Fruit fly (Drosophila melanogaster) whole organism, prepupa: Measurements from ENCODE around the gene CG4198.

Experiments
- Blimp-1 ChIP-seq: fragments of 200-800 bp; sonication (Bioruptor generic); optimal IDR thresholded peaks from 3 replicates; lab custom pipeline; 2017; ENCODE audit warnings: missing biosample characterization, missing genetic modification characterization, mild to moderate bottlenecking, moderate library complexity, missing genetic modification reagents
- CG10631 ChIP-seq: fragments of 200-800 bp; sonication (Bioruptor generic); optimal IDR thresholded peaks from 2 replicates; lab custom pipeline; 2016; ENCODE audit warnings: missing biosample characterization, missing genetic modification characterization
- CG10669 ChIP-seq: fragments of 200-800 bp; sonication (Bioruptor generic); optimal IDR thresholded peaks from 3 replicates; lab custom pipeline; 2018; ENCODE audit warnings: missing biosample characterization, mild to moderate bottlenecking, missing genetic modification characterization, moderate library complexity
- CG11294 ChIP-seq: fragments of 200-800 bp; sonication (Bioruptor generic); IDR thresholded peaks from 2 replicates; pipeline ENCODE4 v1.3.6; 2022; ENCODE audit warnings: missing biosample characterization, missing genetic modification characterization
- CG11762 ChIP-seq: fragments of 200-800 bp; sonication (Bioruptor generic); optimal IDR thresholded peaks from 3 replicates; lab custom pipeline; 2016; ENCODE audit warnings: missing biosample characterization, missing genetic modification characterization; ENCODE audit not compliant: insufficient read depth
- CG11902 ChIP-seq: fragments of 200-800 bp; sonication (Bioruptor generic); optimal IDR thresholded peaks from 3 replicates; lab custom pipeline; 2016; ENCODE audit warnings: missing biosample characterization, missing genetic modification characterization
- CG1621 ChIP-seq: fragments of 200-800 bp; sonication (Bioruptor generic); optimal IDR thresholded peaks from 3 replicates; lab custom pipeline; 2018; ENCODE audit warnings: missing biosample characterization, mild to moderate bottlenecking, missing genetic modification characterization
- CG16779 ChIP-seq: fragments of 200-800 bp; sonication (Bioruptor generic); optimal IDR thresholded peaks from 3 replicates; lab custom pipeline; 2017; ENCODE audit warnings: missing biosample characterization, mild to moderate bottlenecking, missing genetic modification characterization
- CG3032 ChIP-seq: fragments of 200-800 bp; optimal IDR thresholded peaks from 2 replicates; lab custom pipeline; 2019; ENCODE audit warnings: missing biosample characterization, mild to moderate bottlenecking, missing genetic modification characterization, moderate library complexity
- CG34406 ChIP-seq: fragments of 200-800 bp; sonication (Bioruptor generic); optimal IDR thresholded peaks from 3 replicates; lab custom pipeline; 2016; ENCODE audit warnings: missing biosample characterization, missing genetic modification characterization
- CG3919 ChIP-seq: fragments of 200-800 bp; sonication (Bioruptor generic); optimal IDR thresholded peaks from 3 replicates; lab custom pipeline; 2016; ENCODE audit warnings: missing biosample characterization, missing genetic modification characterization
- CG4318 ChIP-seq: fragments of 200-800 bp; sonication (Bioruptor generic); optimal IDR thresholded peaks from 3 replicates; lab custom pipeline; 2017; ENCODE audit warnings: missing biosample characterization, mild to moderate bottlenecking, missing genetic modification characterization
- CG6163 ChIP-seq: fragments of 200-800 bp; sonication (Bioruptor generic); IDR thresholded peaks from 3 replicates; pipeline ENCODE4 v1.3.6; 2022; ENCODE audit warnings: missing biosample characterization, missing genetic modification characterization
- CG6276 ChIP-seq: fragments of 200-800 bp; sonication (Bioruptor generic); optimal IDR thresholded peaks from 2 replicates; lab custom pipeline; 2017; ENCODE audit warnings: missing biosample characterization, mild to moderate bottlenecking, missing genetic modification characterization
- CG6792 ChIP-seq: fragments of 200-800 bp; sonication (Bioruptor generic); optimal IDR thresholded peaks from 3 replicates; lab custom pipeline; 2016; ENCODE audit warnings: missing biosample characterization, missing genetic modification characterization
- CG6854 ChIP-seq: fragments of 200-800 bp; sonication (Bioruptor generic); optimal IDR thresholded peaks from 2 replicates; lab custom pipeline; 2017; ENCODE audit warnings: missing biosample characterization, mild to moderate bottlenecking, missing genetic modification characterization
- CG7368 ChIP-seq: fragments of 200-800 bp; sonication (Bioruptor generic); optimal IDR thresholded peaks from 3 replicates; lab custom pipeline; 2016; ENCODE audit warnings: missing biosample characterization, missing genetic modification characterization
- CG8119 ChIP-seq: fragments of 200-800 bp; sonication (Bioruptor generic); IDR thresholded peaks from 3 replicates; pipeline ENCODE4 v1.3.6; 2022; ENCODE audit warnings: missing biosample characterization, missing genetic modification characterization
- CG8319 ChIP-seq: fragments of 200-800 bp; sonication (Bioruptor generic); optimal IDR thresholded peaks from 3 replicates; lab custom pipeline; 2016; ENCODE audit warnings: missing biosample characterization, missing genetic modification characterization
- CG8632 ChIP-seq: fragments of 200-800 bp; sonication (Bioruptor generic); optimal IDR thresholded peaks from 3 replicates; lab custom pipeline; 2016; ENCODE audit warnings: missing biosample characterization, missing genetic modification characterization
- CG9139 ChIP-seq: fragments of 200-800 bp; sonication (Bioruptor generic); optimal IDR thresholded peaks from 3 replicates; lab custom pipeline; 2017; ENCODE audit warnings: missing biosample characterization, mild to moderate bottlenecking, missing genetic modification characterization
- Eip75B ChIP-seq: fragments of 200-800 bp; sonication (Bioruptor generic); optimal IDR thresholded peaks from 3 replicates; lab custom pipeline; 2016; ENCODE audit warnings: missing biosample characterization, missing genetic modification characterization
- Eip78C ChIP-seq: fragments of 200-800 bp; sonication (Bioruptor generic); peaks from one replicate; lab custom pipeline; 2016; ENCODE audit warnings: missing biosample characterization, missing genetic modification characterization
- Eip93F ChIP-seq: fragments of 200-800 bp; sonication (Bioruptor generic); optimal IDR thresholded peaks from 2 replicates; lab custom pipeline; 2016; ENCODE audit warnings: missing biosample characterization, mild to moderate bottlenecking, missing genetic modification characterization
- Ets21C ChIP-seq: fragments of 200-800 bp; sonication (Bioruptor generic); optimal IDR thresholded peaks from 3 replicates; lab custom pipeline; 2016; ENCODE audit warnings: missing biosample characterization, missing genetic modification characterization
- Ets96B ChIP-seq: fragments of 200-800 bp; optimal IDR thresholded peaks from 2 replicates; lab custom pipeline; 2019; ENCODE audit warnings: missing biosample characterization, mild to moderate bottlenecking, missing genetic modification characterization, moderate library complexity
- Gug ChIP-seq: fragments of 200-800 bp; sonication (Bioruptor generic); IDR thresholded peaks from 2 replicates; pipeline ENCODE4 v1.3.6; 2022; ENCODE audit warnings: missing biosample characterization, missing genetic modification characterization
- Hr38 ChIP-seq: sonication (Bioruptor generic); optimal IDR thresholded peaks from 2 replicates; lab custom pipeline; 2016; ENCODE audit warnings: missing biosample characterization, missing genetic modification characterization
- Hr39 ChIP-seq: fragments of 200-800 bp; sonication (Bioruptor generic); optimal IDR thresholded peaks from 2 replicates; lab custom pipeline; 2016; ENCODE audit warnings: missing biosample characterization, missing genetic modification characterization
- Lpt ChIP-seq: fragments of 200-800 bp; sonication (Bioruptor generic); optimal IDR thresholded peaks from 3 replicates; lab custom pipeline; 2016; ENCODE audit warnings: missing biosample characterization, missing genetic modification characterization
- Met ChIP-seq: fragments of 200-800 bp; sonication (Bioruptor generic); optimal IDR thresholded peaks from 3 replicates; lab custom pipeline; 2016; ENCODE audit warnings: missing biosample characterization, missing genetic modification characterization
- OdsH ChIP-seq: fragments of 200-800 bp; sonication (Bioruptor generic); optimal IDR thresholded peaks from 3 replicates; lab custom pipeline; 2016; ENCODE audit warnings: missing biosample characterization, missing genetic modification characterization
- Smox ChIP-seq: fragments of 200-800 bp; sonication (Bioruptor generic); optimal IDR thresholded peaks from 3 replicates; lab custom pipeline; 2016; ENCODE audit warnings: missing biosample characterization, missing genetic modification characterization
- Sox102F ChIP-seq: fragments of 200-800 bp; sonication (Bioruptor generic); optimal IDR thresholded peaks from 2 replicates; lab custom pipeline; 2016; ENCODE audit warnings: missing biosample characterization, mild to moderate bottlenecking, missing genetic modification characterization
- Sox14 ChIP-seq: fragments of 200-800 bp; sonication (Bioruptor generic); optimal IDR thresholded peaks from 3 replicates; lab custom pipeline; 2016; ENCODE audit warnings: missing biosample characterization, missing genetic modification characterization
- Sox15 ChIP-seq: fragments of 200-800 bp; sonication (Bioruptor generic); optimal IDR thresholded peaks from 3 replicates; lab custom pipeline; 2016; ENCODE audit warnings: missing biosample characterization, missing genetic modification characterization
- achi ChIP-seq: fragments of 200-800 bp; sonication (Bioruptor generic); optimal IDR thresholded peaks from 3 replicates; lab custom pipeline; 2016; ENCODE audit warnings: missing biosample characterization, missing genetic modification characterization
- acj6 ChIP-seq: fragments of 200-800 bp; sonication (Bioruptor generic); optimal IDR thresholded peaks from 3 replicates; lab custom pipeline; 2016; ENCODE audit warnings: missing biosample characterization, missing genetic modification characterization
- cyc ChIP-seq: fragments of 200-800 bp; sonication (Bioruptor generic); optimal IDR thresholded peaks from 3 replicates; lab custom pipeline; 2016; ENCODE audit warnings: missing biosample characterization, missing genetic modification characterization
- dac ChIP-seq: fragments of 200-800 bp; sonication (Bioruptor generic); optimal IDR thresholded peaks from 2 replicates; lab custom pipeline; 2017; ENCODE audit warnings: missing biosample characterization, mild to moderate bottlenecking, missing genetic modification characterization
- eg ChIP-seq: fragments of 200-800 bp; sonication (Bioruptor generic); IDR thresholded peaks from 3 replicates; pipeline ENCODE4 v1.3.6; 2022; ENCODE audit warnings: missing biosample characterization, missing genetic modification characterization
- esn ChIP-seq: fragments of 200-800 bp; sonication (Bioruptor generic); optimal IDR thresholded peaks from 2 replicates; lab custom pipeline; 2016; ENCODE audit warnings: missing biosample characterization, mild to moderate bottlenecking, missing genetic modification characterization, moderate library complexity
- fd85E ChIP-seq: fragments of 200-800 bp; sonication (Bioruptor generic); optimal IDR thresholded peaks from 3 replicates; lab custom pipeline; 2016; ENCODE audit warnings: missing biosample characterization, missing genetic modification characterization
- fkh ChIP-seq: fragments of 200-800 bp; sonication (Bioruptor generic); optimal IDR thresholded peaks from 3 replicates; lab custom pipeline; 2017; ENCODE audit warnings: missing biosample characterization, mild to moderate bottlenecking, missing genetic modification characterization, moderate library complexity
- lz ChIP-seq: fragments of 200-800 bp; sonication (Bioruptor generic); optimal IDR thresholded peaks from 3 replicates; lab custom pipeline; 2016; ENCODE audit warnings: missing biosample characterization, missing genetic modification characterization
- net ChIP-seq: fragments of 200-800 bp; sonication (Bioruptor generic); optimal IDR thresholded peaks from 3 replicates; lab custom pipeline; 2016; ENCODE audit warnings: missing biosample characterization, missing genetic modification characterization
- pdm3 ChIP-seq: fragments of 200-800 bp; sonication (Bioruptor generic); optimal IDR thresholded peaks from 3 replicates; lab custom pipeline; 2016; ENCODE audit warnings: missing biosample characterization, missing genetic modification characterization
- salr ChIP-seq, 2 experiments: fragments of 200-800 bp; sonication (Bioruptor generic); optimal IDR thresholded peaks; 3 replicates each; lab custom pipeline; 2016 to 2018; ENCODE audit warnings: missing biosample characterization in 2 of 2, missing genetic modification characterization in 2 of 2, mild to moderate bottlenecking in 1 of 2
- spab ChIP-seq: fragments of 200-800 bp; sonication (Bioruptor generic); optimal IDR thresholded peaks from 2 replicates; lab custom pipeline; 2017; ENCODE audit warnings: missing biosample characterization, mild to moderate bottlenecking, missing genetic modification characterization, missing genetic modification reagents
- ss ChIP-seq, 2 experiments: fragments of 200-800 bp; sonication (Bioruptor generic); optimal IDR thresholded peaks; 2 replicates in 1 of 2; 3 replicates in 1 of 2; lab custom pipeline; 2017 to 2018; ENCODE audit warnings: mild to moderate bottlenecking in 2 of 2, missing biosample characterization in 2 of 2, missing genetic modification characterization in 2 of 2, moderate library complexity in 1 of 2
- topi ChIP-seq: fragments of 200-800 bp; sonication (Bioruptor generic); optimal IDR thresholded peaks from 3 replicates; lab custom pipeline; 2016; ENCODE audit warnings: missing biosample characterization, missing genetic modification characterization
- vri ChIP-seq: fragments of 200-800 bp; sonication (Bioruptor generic); optimal IDR thresholded peaks from 3 replicates; lab custom pipeline; 2016; ENCODE audit warnings: missing biosample characterization, mild to moderate bottlenecking, missing genetic modification characterization

The CG4198 gene

dm6 chrX:5336722-5337121 is 23.7 kb downstream of the CG4198 start:
- TF ChIP-seq CG7368 (GFP tag; lab: Kevin White, UChicago) = peak; percentile 9
- TF ChIP-seq Eip75B (GFP tag; lab: Kevin White, UChicago) = no peak
- no peak for TF ChIP-seq Hr38 (GFP tag; lab: Kevin White, UChicago)
- TF ChIP-seq Eip93F (GFP tag; lab: Kevin White, UChicago) = no peak
- TF ChIP-seq topi = peak; percentile 85
- TF ChIP-seq acj6 (GFP tag; lab: Kevin White, UChicago) = peak; percentile 45
- peak; percentile 41 for TF ChIP-seq Hr39
- TF ChIP-seq Ets96B = peak; percentile 21
- no peak for TF ChIP-seq fkh (GFP tag; lab: Kevin White, UChicago)
- peak; percentile 70 for TF ChIP-seq CG6792
- no peak for TF ChIP-seq CG11762 (GFP tag; lab: Kevin White, UChicago)
- peak; percentile 16 for TF ChIP-seq CG4318 (GFP tag; lab: Kevin White, UChicago)
- TF ChIP-seq achi (GFP tag; lab: Kevin White, UChicago) = peak; percentile 57
- TF ChIP-seq CG8632 = peak; percentile 56
- TF ChIP-seq Sox14 (GFP tag; lab: Kevin White, UChicago) = peak; percentile 54
- TF ChIP-seq CG8119 (GFP tag; lab: Robert Waterston, UW) = peak; percentile 67
- no peak for TF ChIP-seq CG3032
- TF ChIP-seq fd85E = no peak
- peak; percentile 73 for TF ChIP-seq lz
- peak; percentile 63 for TF ChIP-seq CG11902 (GFP tag; lab: Kevin White, UChicago)
- TF ChIP-seq Lpt (GFP tag; lab: Kevin White, UChicago) = no peak
- peak; percentile 53 for TF ChIP-seq OdsH (GFP tag; lab: Kevin White, UChicago)
- peak; percentile 20 for TF ChIP-seq dac (GFP tag; lab: Kevin White, UChicago)
- peak; percentile 78 for TF ChIP-seq esn (GFP tag; lab: Kevin White, UChicago)
- peak; percentile 77 for TF ChIP-seq CG6854
- peak; percentile 63 for TF ChIP-seq Sox15 (GFP tag; lab: Kevin White, UChicago)
- peak; percentile 64 for TF ChIP-seq CG6276 (GFP tag; lab: Kevin White, UChicago)
- peak; percentile 54 for TF ChIP-seq CG3919
- TF ChIP-seq CG11294 = peak; percentile 11; the same call in 1 of the 2 replicates
- peak; percentile 29 for TF ChIP-seq CG1621
- TF ChIP-seq ss (GFP tag; optimal IDR thresholded peaks at IDR 0.05; lab: Kevin White, UChicago) = no peak
- TF ChIP-seq Sox102F (GFP tag; lab: Kevin White, UChicago) = peak; percentile 74
- no peak for TF ChIP-seq CG9139 (GFP tag; lab: Kevin White, UChicago)
- TF ChIP-seq CG8319 (GFP tag; lab: Kevin White, UChicago) = peak; percentile 23
- TF ChIP-seq Gug (GFP tag; lab: Robert Waterston, UW) = no peak
- TF ChIP-seq salr (GFP tag; optimal IDR thresholded peaks at IDR 0.05; lab: Kevin White, UChicago) = no peak
- peak; percentile 15 for TF ChIP-seq vri
- TF ChIP-seq eg (GFP tag; lab: Robert Waterston, UW) = peak; percentile 43; the same call in 1 of the 3 replicates
- TF ChIP-seq net (GFP tag; lab: Kevin White, UChicago) = peak; percentile 1
- TF ChIP-seq Ets21C (GFP tag; lab: Kevin White, UChicago) = peak; percentile 47
- TF ChIP-seq CG6163 (GFP tag; lab: Robert Waterston, UW) = 0 out of 3 replicates have a peak, but pooled peaks have one; percentile 25
- TF ChIP-seq CG10669 (GFP tag; lab: Kevin White, UChicago) = peak; percentile 34
- TF ChIP-seq Met (GFP tag; lab: Kevin White, UChicago) = peak; percentile 57
- TF ChIP-seq cyc (GFP tag; lab: Kevin White, UChicago) = peak; percentile 68
- peak; percentile 60 for TF ChIP-seq Smox
- no peak for TF ChIP-seq Eip78C
- TF ChIP-seq Blimp-1 (GFP tag; lab: Kevin White, UChicago) = peak; percentile 64
- TF ChIP-seq CG16779 = no peak
- peak; percentile 68 for TF ChIP-seq CG34406
- peak; percentile 28 for TF ChIP-seq CG10631 (GFP tag; lab: Kevin White, UChicago)
- peak; percentile 62 for TF ChIP-seq pdm3
- no peak for TF ChIP-seq spab
